Worm (Caenorhabditis elegans) whole organism, L3 larva: ENCODE results near the gene cest-2.1.

ENCODE experiments used
- R02D3.7 ChIP-seq: fragments of 150-350 bp; optimal IDR thresholded peaks from 2 replicates; lab custom pipeline; 2014; ENCODE audit warnings: missing biosample characterization, missing genetic modification characterization
- ZK546.5 ChIP-seq: sonication (generic microtip); optimal IDR thresholded peaks from 2 replicates; lab custom pipeline; 2017; ENCODE audit warnings: missing biosample characterization, missing genetic modification characterization
- aly-2 ChIP-seq: fragments of 150-350 bp; optimal IDR thresholded peaks from 2 replicates; lab custom pipeline; 2014; ENCODE audit warnings: missing biosample characterization, missing genetic modification characterization
- ceh-28 ChIP-seq: fragments of 150-350 bp; optimal IDR thresholded peaks from 2 replicates; lab custom pipeline; 2014; ENCODE audit warnings: missing biosample characterization, missing genetic modification reagents, missing genetic modification characterization
- ceh-9 ChIP-seq: sonication (generic microtip); optimal IDR thresholded peaks from 2 replicates; lab custom pipeline; 2018; ENCODE audit warnings: missing biosample characterization, missing genetic modification characterization
- egl-27 ChIP-seq: sonication (generic microtip); optimal IDR thresholded peaks from 4 replicates; lab custom pipeline; 2017; ENCODE audit warnings: missing biosample characterization, missing genetic modification reagents, missing genetic modification characterization
- elt-1 ChIP-seq: fragments of 150-350 bp; optimal IDR thresholded peaks from 2 replicates; lab custom pipeline; 2014; ENCODE audit warnings: missing biosample characterization, missing genetic modification characterization
- elt-2 ChIP-seq: sonication (generic microtip); optimal IDR thresholded peaks from 2 replicates; lab custom pipeline; 2016; ENCODE audit warnings: missing genetic modification reagents, mild to moderate bottlenecking, missing genetic modification characterization, missing compliant biosample characterization
- eor-1 ChIP-seq, 2 experiments: fragments of 150-350 bp; optimal IDR thresholded peaks; 2 replicates each; lab custom pipeline; 2014 to 2018; ENCODE audit warnings: missing biosample characterization in 2 of 2, missing genetic modification characterization in 2 of 2
- fkh-10 ChIP-seq: sonication (generic microtip); optimal IDR thresholded peaks from 2 replicates; lab custom pipeline; 2017; ENCODE audit warnings: missing biosample characterization, missing genetic modification reagents, missing genetic modification characterization
- hmg-11 ChIP-seq: sonication (generic microtip); optimal IDR thresholded peaks from 2 replicates; lab custom pipeline; 2016; ENCODE audit warnings: missing genetic modification characterization, missing compliant biosample characterization
- lin-39 ChIP-seq: fragments of 150-350 bp; optimal IDR thresholded peaks from 2 replicates; lab custom pipeline; 2018; ENCODE audit warnings: missing biosample characterization, missing genetic modification reagents, missing genetic modification characterization
- lsy-12 ChIP-seq: sonication (generic microtip); optimal IDR thresholded peaks from 2 replicates; lab custom pipeline; 2016; ENCODE audit warnings: mild to moderate bottlenecking, missing genetic modification characterization, missing compliant biosample characterization
- mml-1 ChIP-seq: fragments of 150-350 bp; sonication (generic microtip); optimal IDR thresholded peaks from 3 replicates; lab custom pipeline; 2014; ENCODE audit warnings: missing biosample characterization, missing genetic modification characterization
- nhr-76 ChIP-seq: fragments of 150-350 bp; sonication (generic microtip); optimal IDR thresholded peaks from 5 replicates; lab custom pipeline; 2014; ENCODE audit warnings: missing biosample characterization, missing genetic modification characterization
- pha-4 ChIP-seq: fragments of 150-350 bp; optimal IDR thresholded peaks from 2 replicates; lab custom pipeline; 2014; ENCODE audit warnings: missing biosample characterization, missing genetic modification reagents, missing genetic modification characterization
- sea-2 ChIP-seq: fragments of 150-350 bp; sonication (generic microtip); optimal IDR thresholded peaks from 4 replicates; lab custom pipeline; 2014; ENCODE audit warnings: missing biosample characterization, missing genetic modification reagents, missing genetic modification characterization
- unc-39 ChIP-seq: sonication (generic microtip); optimal IDR thresholded peaks from 4 replicates; lab custom pipeline; 2017; ENCODE audit warnings: missing biosample characterization, missing genetic modification characterization
- unc-62 ChIP-seq: fragments of 150-350 bp; sonication (generic microtip); optimal IDR thresholded peaks from 4 replicates; lab custom pipeline; 2014; ENCODE audit warnings: missing biosample characterization, missing genetic modification reagents, missing genetic modification characterization
- zag-1 ChIP-seq: fragments of 150-350 bp; optimal IDR thresholded peaks from 2 replicates; lab custom pipeline; 2014; ENCODE audit warnings: missing biosample characterization, missing genetic modification characterization

cest-2.1 gene

ce11 chrV:14127834-14128233 is 43.4 kb downstream of the cest-2.1 start:
- TF ChIP-seq pha-4: peak; percentile 72
- TF ChIP-seq fkh-10: no peak
- no peak for TF ChIP-seq ceh-9
- no peak for TF ChIP-seq ceh-28 (tag; lab: Kevin White, UChicago)
- TF ChIP-seq elt-2 (tag; lab: Kevin White, UChicago): peak; percentile 47
- TF ChIP-seq, all 47 proteins: peak for 2

ce11 chrV:14126341-14126924 is 44.8 kb downstream of the cest-2.1 start:
- TF ChIP-seq mml-1 (tag; lab: Kevin White, UChicago): no peak
- TF ChIP-seq lin-39 (tag; lab: Kevin White, UChicago): peak; percentile 27
- no peak for TF ChIP-seq elt-2 (tag; lab: Kevin White, UChicago)
- TF ChIP-seq hmg-11 (tag; lab: Kevin White, UChicago): peak; percentile 13

DNA sequence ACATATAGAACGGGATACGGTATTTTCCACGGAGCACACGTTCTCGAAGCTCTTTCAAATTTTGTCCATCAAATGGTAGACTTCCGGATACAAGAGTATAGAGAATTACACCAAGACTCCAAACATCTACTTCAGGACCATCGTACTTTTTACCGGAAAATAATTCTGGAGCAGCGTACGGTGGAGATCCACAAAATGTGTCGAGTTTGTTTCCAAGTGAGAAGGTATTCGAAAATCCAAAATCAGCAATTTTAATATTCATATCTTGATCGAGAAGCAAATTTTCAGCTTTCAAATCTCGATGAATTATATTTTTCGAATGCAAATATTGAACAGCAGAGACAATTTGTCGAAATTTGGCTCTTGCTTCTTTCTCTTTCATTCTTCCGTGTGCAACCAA is 48.1 kb downstream of the cest-2.1 start:
- TF ChIP-seq sea-2 (GFP tag; lab: Kevin White, UChicago) (no peak), eor-1 (tag; optimal IDR thresholded peaks at IDR 0.05; lab: Kevin White, UChicago) (no peak), ceh-28 (tag; lab: Kevin White, UChicago) (no peak), egl-27 (tag; lab: Kevin White, UChicago) (no peak)

ce11 chrV:14120674-14121073 is 50.6 kb downstream of the cest-2.1 start:
- no peak for TF ChIP-seq mml-1 (tag; lab: Kevin White, UChicago)
- TF ChIP-seq ZK546.5: no peak
- TF ChIP-seq elt-1: no peak
- TF ChIP-seq nhr-76 (tag; lab: Kevin White, UChicago): no peak
- TF ChIP-seq R02D3.7: no peak
- TF ChIP-seq zag-1 (tag; lab: Kevin White, UChicago): no peak
- no peak for TF ChIP-seq unc-62
- no peak for TF ChIP-seq unc-39
- TF ChIP-seq lsy-12 (tag; lab: Kevin White, UChicago): no peak
- TF ChIP-seq aly-2 (tag; lab: Kevin White, UChicago): no peak
- TF ChIP-seq, all 47 proteins: peak for 0
